Fruit fly (Drosophila melanogaster) whole organism: ENCODE measurements around the gene Icmt.

ENCODE experiments used
- CG8478 ChIP-seq: fragments of >200 bp; optimal IDR thresholded peaks from 2 replicates; lab custom pipeline; 2018; ENCODE audit warnings: inconsistent platforms
- Dll ChIP-seq: fragments of >200 bp; optimal IDR thresholded peaks from 2 replicates; lab custom pipeline; 2017
- EcR ChIP-seq, 2 experiments: fragments of >200 bp; optimal IDR thresholded peaks; 2 replicates each; lab custom pipeline; 2017; ENCODE audit warnings: missing biosample characterization in 2 of 2, missing genetic modification characterization in 2 of 2, missing genetic modification reagents in 2 of 2
- pan ChIP-seq: fragments of >200 bp; optimal IDR thresholded peaks from 2 replicates; lab custom pipeline; 2017
- psq ChIP-seq: fragments of >200 bp; optimal IDR thresholded peaks from 2 replicates; lab custom pipeline; 2017
- usp ChIP-seq: fragments of >200 bp; optimal IDR thresholded peaks from 2 replicates; lab custom pipeline; 2017; ENCODE audit warnings: missing biosample characterization, missing genetic modification characterization, mixed read lengths

Icmt gene

dm6 chr3L:13036706-13037457, 18.8 kb downstream of the Icmt start, which contains the start of gene Srrm1:
Srrm1 (plus strand) TSS chr3L:13036821.
- no peak for TF ChIP-seq usp
- no peak for TF ChIP-seq Dll (lab: Kevin White, UChicago)
- no peak for TF ChIP-seq EcR (GFP tag; optimal IDR thresholded peaks at IDR 0.05; lab: Kevin White, UChicago)
- TF ChIP-seq psq (lab: Kevin White, UChicago): no peak
- TF ChIP-seq pan: no peak

dm6 chr3L:13040849-13041248, 22.8 kb downstream of the Icmt start:
- TF ChIP-seq Dll (lab: Kevin White, UChicago): no peak
- TF ChIP-seq CG8478 (lab: Kevin White, UChicago): no peak
- no peak for TF ChIP-seq EcR (GFP tag; optimal IDR thresholded peaks at IDR 0.05; lab: Kevin White, UChicago)
- TF ChIP-seq usp: no peak
- no peak for TF ChIP-seq pan
- no peak for TF ChIP-seq psq (lab: Kevin White, UChicago)

dm6 chr3L:13041292-13042067, 23.4 kb downstream of the Icmt start, which contains the start of gene RpS4:
RpS4 (plus strand) TSS chr3L:13041756.
- no peak for TF ChIP-seq CG8478 (lab: Kevin White, UChicago)
- no peak for TF ChIP-seq Dll (lab: Kevin White, UChicago)

- no peak for TF ChIP-seq EcR (GFP tag; optimal IDR thresholded peaks at IDR 0.05; lab: Kevin White, UChicago)
- no peak for TF ChIP-seq Dll (lab: Kevin White, UChicago)
- TF ChIP-seq pan: no peak
- no peak for TF ChIP-seq usp
- TF ChIP-seq psq (lab: Kevin White, UChicago): no peak
- TF ChIP-seq CG8478 (lab: Kevin White, UChicago): no peak
These were observed 26.3 kb downstream of the Icmt start, which contains the start of gene Syx13 for dm6 chr3L:13044335-13044814. Syx13 (plus strand) TSS chr3L:13044434.

dm6 chr3L:13046758-13047157, 28.7 kb downstream of the Icmt start, which contains the start of gene CG11279:
CG11279 (plus strand) TSS chr3L:13046977.
- TF ChIP-seq pan (no peak), psq (lab: Kevin White, UChicago) (no peak), EcR (GFP tag; optimal IDR thresholded peaks at IDR 0.05; lab: Kevin White, UChicago) (no peak), usp (no peak), CG8478 (lab: Kevin White, UChicago) (no peak), Dll (lab: Kevin White, UChicago) (no peak)

dm6 chr3L:13049671-13050070, 31.6 kb downstream of the Icmt start:
- TF ChIP-seq Dll (lab: Kevin White, UChicago) (no peak), pan (no peak), psq (lab: Kevin White, UChicago) (no peak), EcR (GFP tag; optimal IDR thresholded peaks at IDR 0.05; lab: Kevin White, UChicago) (no peak), CG8478 (lab: Kevin White, UChicago) (no peak), usp (no peak)

dm6 chr3L:13050675-13051202, 32.7 kb downstream of the Icmt start:
- TF ChIP-seq usp: no peak
- TF ChIP-seq pan: no peak
- TF ChIP-seq EcR (GFP tag; optimal IDR thresholded peaks at IDR 0.05; lab: Kevin White, UChicago): no peak
- TF ChIP-seq Dll (lab: Kevin White, UChicago): no peak
- TF ChIP-seq CG8478 (lab: Kevin White, UChicago): no peak
- no peak for TF ChIP-seq psq (lab: Kevin White, UChicago)

dm6 chr3L:13058429-13058828, 40.4 kb downstream of the Icmt start:
- no peak for TF ChIP-seq psq (lab: Kevin White, UChicago)
- TF ChIP-seq Dll (lab: Kevin White, UChicago): no peak
- no peak for TF ChIP-seq pan
- no peak for TF ChIP-seq EcR (GFP tag; optimal IDR thresholded peaks at IDR 0.05; lab: Kevin White, UChicago)
- TF ChIP-seq usp: no peak
- no peak for TF ChIP-seq CG8478 (lab: Kevin White, UChicago)

- TF ChIP-seq EcR (GFP tag; optimal IDR thresholded peaks at IDR 0.05; lab: Kevin White, UChicago): no peak
- no peak for TF ChIP-seq psq (lab: Kevin White, UChicago)
- no peak for TF ChIP-seq Dll (lab: Kevin White, UChicago)
- TF ChIP-seq pan: no peak
- no peak for TF ChIP-seq CG8478 (lab: Kevin White, UChicago)
- no peak for TF ChIP-seq usp
These were observed 43.3 kb downstream of the Icmt start, which contains the start of the genes CG14115 and CG34428 for dm6 chr3L:13061322-13061809. CG14115 (minus strand) TSS chr3L:13061422. CG34428 (plus strand) TSS chr3L:13061759.

dm6 chr3L:13062746-13063145, 44.7 kb downstream of the Icmt start, which contains the start of gene CG34429:
CG34429 (plus strand) TSS chr3L:13063046.
- TF ChIP-seq CG8478 (lab: Kevin White, UChicago): no peak
- no peak for TF ChIP-seq pan
- TF ChIP-seq EcR (GFP tag; optimal IDR thresholded peaks at IDR 0.05; lab: Kevin White, UChicago): no peak
- TF ChIP-seq Dll (lab: Kevin White, UChicago): no peak
- no peak for TF ChIP-seq psq (lab: Kevin White, UChicago)
- no peak for TF ChIP-seq usp

- TF ChIP-seq psq (lab: Kevin White, UChicago) (no peak), EcR (GFP tag; optimal IDR thresholded peaks at IDR 0.05; lab: Kevin White, UChicago) (no peak), usp (no peak), pan (no peak), CG8478 (lab: Kevin White, UChicago) (no peak), Dll (lab: Kevin White, UChicago) (no peak)
These were observed 46.3 kb downstream of the Icmt start for dm6 chr3L:13064346-13064745.
